Fruit fly (Drosophila melanogaster) whole organism, pupa: ENCODE measurements around the gene CG8319.

Experiments used
- CG10348 ChIP-seq: fragments of 200-800 bp; sonication (Bioruptor generic); IDR thresholded peaks from 2 replicates; pipeline ENCODE4 v1.3.6; 2022; ENCODE audit warnings: missing biosample characterization, missing genetic modification characterization
- CG13204 ChIP-seq: fragments of 200-800 bp; sonication (Bioruptor generic); optimal IDR thresholded peaks from 2 replicates; lab custom pipeline; 2018; ENCODE audit warnings: missing biosample characterization, mild to moderate bottlenecking, missing genetic modification characterization, moderate library complexity
- CG14655 ChIP-seq: fragments of 200-800 bp; sonication (Bioruptor generic); optimal IDR thresholded peaks from 3 replicates; lab custom pipeline; 2017; ENCODE audit warnings: mild to moderate bottlenecking, missing biosample characterization, missing genetic modification reagents, missing genetic modification characterization
- CG15710 ChIP-seq: fragments of 200-800 bp; sonication (Bioruptor generic); optimal IDR thresholded peaks from 2 replicates; lab custom pipeline; 2018; ENCODE audit warnings: missing biosample characterization, mild to moderate bottlenecking, missing genetic modification characterization, moderate library complexity
- CG4496 ChIP-seq: fragments of 200-800 bp; sonication (Bioruptor generic); IDR thresholded peaks from 3 replicates; pipeline ENCODE4 v1.3.6; 2022; ENCODE audit warnings: missing biosample characterization, missing genetic modification characterization
- CG8159 ChIP-seq: fragments of 200-800 bp; sonication (Bioruptor generic); optimal IDR thresholded peaks from 3 replicates; lab custom pipeline; 2018; ENCODE audit warnings: missing biosample characterization, mild to moderate bottlenecking, missing genetic modification characterization, moderate library complexity
- CG8301 ChIP-seq: fragments of 200-800 bp; sonication (Bioruptor generic); optimal IDR thresholded peaks from 2 replicates; lab custom pipeline; 2018; ENCODE audit warnings: missing biosample characterization, mild to moderate bottlenecking, missing genetic modification characterization
- D1 ChIP-seq: fragments of 200-800 bp; sonication (Bioruptor generic); optimal IDR thresholded peaks from 2 replicates; lab custom pipeline; 2018; ENCODE audit warnings: missing biosample characterization, mild to moderate bottlenecking, missing genetic modification characterization, moderate library complexity
- EcR ChIP-seq: fragments of 200-800 bp; sonication (Bioruptor generic); optimal IDR thresholded peaks from 3 replicates; lab custom pipeline; 2019; ENCODE audit warnings: missing biosample characterization, missing genetic modification characterization, mild to moderate bottlenecking, moderate library complexity, missing genetic modification reagents
- Snoo ChIP-seq: fragments of 200-800 bp; sonication (Bioruptor generic); optimal IDR thresholded peaks from 3 replicates; lab custom pipeline; 2017; ENCODE audit warnings: missing biosample characterization, mild to moderate bottlenecking, missing genetic modification characterization, inconsistent platforms
- fd96Ca ChIP-seq: fragments of 200-800 bp; sonication (Bioruptor generic); IDR thresholded peaks from 3 replicates; pipeline ENCODE4 v1.3.6; 2022; ENCODE audit warnings: missing biosample characterization, missing genetic modification characterization
- gl ChIP-seq: fragments of 200-800 bp; sonication (Bioruptor generic); optimal IDR thresholded peaks from 2 replicates; lab custom pipeline; 2018; ENCODE audit warnings: missing biosample characterization, mild to moderate bottlenecking, missing genetic modification characterization
- rn ChIP-seq: fragments of 200-800 bp; sonication (Bioruptor generic); IDR thresholded peaks from 2 replicates; pipeline ENCODE4 v1.3.6; 2022; ENCODE audit warnings: missing biosample characterization, missing genetic modification characterization

DNA sequence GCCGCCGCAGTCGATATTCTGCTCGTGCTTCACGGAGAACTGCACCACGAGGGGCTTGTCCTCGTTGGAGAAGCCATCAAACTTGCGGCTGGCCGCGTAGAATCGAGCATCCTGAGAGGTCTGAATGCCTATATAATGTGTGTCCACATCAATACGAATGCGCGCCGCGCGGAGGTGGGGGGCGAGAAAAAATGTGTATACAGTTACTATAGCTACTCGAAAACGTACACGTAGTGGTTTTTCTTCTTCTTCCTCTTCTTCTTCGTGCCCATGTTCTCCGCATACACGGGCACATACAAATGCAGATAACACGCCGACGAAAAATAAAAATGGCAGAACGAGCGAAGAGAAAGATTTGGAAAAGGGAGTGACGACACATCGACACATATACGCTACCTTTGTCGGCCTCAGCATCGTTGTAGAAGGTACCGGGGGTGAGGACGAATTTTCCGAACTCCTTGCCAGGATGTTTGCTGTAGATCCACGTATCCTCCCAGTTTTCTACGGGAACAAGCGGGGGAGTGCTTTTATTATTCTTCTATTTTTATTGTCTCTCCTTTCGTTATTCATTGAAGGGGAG is 3.0 kb downstream of the CG8319 start:
- no peak for TF ChIP-seq CG10348
- no peak for TF ChIP-seq CG4496 (GFP tag; lab: Robert Waterston, UW)
- no peak for TF ChIP-seq CG15710 (tag; lab: Kevin White, UChicago)
- peak; percentile 30 for TF ChIP-seq EcR (GFP tag; lab: Kevin White, UChicago)
- no peak for TF ChIP-seq CG14655
- TF ChIP-seq gl (tag; lab: Kevin White, UChicago) = no peak
- TF ChIP-seq CG13204 (GFP tag; lab: Kevin White, UChicago) = no peak
- TF ChIP-seq fd96Ca (GFP tag; lab: Robert Waterston, UW) = no peak
- TF ChIP-seq Snoo (tag; lab: Kevin White, UChicago) = no peak
- TF ChIP-seq rn (GFP tag; lab: Robert Waterston, UW) = no peak
- TF ChIP-seq CG8159 (tag; lab: Kevin White, UChicago) = no peak
- TF ChIP-seq CG8301 = no peak
- no peak for TF ChIP-seq D1
